Worm (Caenorhabditis elegans) whole organism, L1 larva: Measurements from ENCODE around the gene T11G6.3.

Experiments used
- ama-1 ChIP-seq: fragments of 150-350 bp; optimal IDR thresholded peaks from 2 replicates; lab custom pipeline; 2014
- egl-13 ChIP-seq: sonication (generic microtip); optimal IDR thresholded peaks from 2 replicates; lab custom pipeline; 2016; ENCODE audit warnings: missing genotype, missing genetic modification reagents, missing genetic modification characterization, missing compliant biosample characterization
- fos-1 ChIP-seq: fragments of 150-350 bp; optimal IDR thresholded peaks from 2 replicates; lab custom pipeline; 2014; ENCODE audit warnings: missing biosample characterization, missing genetic modification characterization
- lin-14 ChIP-seq: fragments of 200-800 bp; sonication (Bioruptor generic); optimal IDR thresholded peaks from 2 replicates; lab custom pipeline; 2018; ENCODE audit warnings: mild to moderate bottlenecking, missing genetic modification characterization, moderate library complexity, missing compliant biosample characterization
- lin-39 ChIP-seq: fragments of 150-350 bp; optimal IDR thresholded peaks from 2 replicates; lab custom pipeline; 2014; ENCODE audit warnings: missing biosample characterization, missing genetic modification reagents, missing genetic modification characterization
- lsy-2 ChIP-seq, 2 experiments: fragments of 150-350 bp; optimal IDR thresholded peaks; 2 replicates each; lab custom pipeline; 2014; ENCODE audit warnings: missing biosample characterization in 2 of 2, missing genetic modification characterization in 2 of 2
- mdl-1 ChIP-seq, 2 experiments: fragments of 150-350 bp; optimal IDR thresholded peaks; 2 replicates each; lab custom pipeline; 2014 to 2017; ENCODE audit warnings: missing biosample characterization in 2 of 2, missing genetic modification characterization in 2 of 2, inconsistent platforms in 1 of 2
- nhr-11 ChIP-seq: fragments of 150-350 bp; optimal IDR thresholded peaks from 2 replicates; lab custom pipeline; 2014; ENCODE audit warnings: missing biosample characterization, missing genetic modification characterization
- sup-37 ChIP-seq: fragments of 200-800 bp; sonication (Bioruptor generic); optimal IDR thresholded peaks from 2 replicates; lab custom pipeline; 2018; ENCODE audit warnings: mild to moderate bottlenecking, missing genetic modification characterization, missing compliant biosample characterization
- unc-130 ChIP-seq: fragments of 150-350 bp; optimal IDR thresholded peaks from 2 replicates; lab custom pipeline; 2017; ENCODE audit warnings: missing biosample characterization, missing genetic modification characterization, inconsistent platforms
- unc-62 ChIP-seq: fragments of 150-350 bp; optimal IDR thresholded peaks from 2 replicates; lab custom pipeline; 2014; ENCODE audit warnings: missing biosample characterization, missing genetic modification reagents, missing genetic modification characterization
- ztf-4 ChIP-seq: fragments of 150-350 bp; optimal IDR thresholded peaks from 2 replicates; lab custom pipeline; 2014; ENCODE audit warnings: missing biosample characterization, missing genetic modification characterization

ce11 chrIV:10842232-10842631, 12.8 kb downstream of the T11G6.3 start:
- TF ChIP-seq lsy-2 (tag; optimal IDR thresholded peaks at IDR 0.05; lab: Kevin White, UChicago), result no peak
- TF ChIP-seq lin-14 (GFP tag; lab: Kevin White, UChicago), result no peak
- no peak for TF ChIP-seq nhr-11
- TF ChIP-seq ztf-4 (tag; lab: Kevin White, UChicago), result no peak
- no peak for TF ChIP-seq mdl-1 (tag; optimal IDR thresholded peaks at IDR 0.05; lab: Kevin White, UChicago)
- TF ChIP-seq unc-62 (GFP tag; lab: Kevin White, UChicago), result no peak
- TF ChIP-seq unc-130 (tag; lab: Kevin White, UChicago), result no peak
- no peak for TF ChIP-seq sup-37 (GFP tag; lab: Kevin White, UChicago)
- TF ChIP-seq egl-13 (tag; lab: Kevin White, UChicago), result no peak
- TF ChIP-seq ama-1 (lab: Kevin White, UChicago), result no peak
- TF ChIP-seq fos-1 (tag; lab: Kevin White, UChicago), result no peak
- TF ChIP-seq lin-39 (tag; lab: Kevin White, UChicago), result no peak
